Fruit fly (Drosophila melanogaster) whole organism: Measurements from ENCODE around the gene Nprl2.

Experiments
- Dll ChIP-seq: fragments of >200 bp; optimal IDR thresholded peaks from 2 replicates; lab custom pipeline; 2017
- EcR ChIP-seq, 2 experiments: fragments of >200 bp; optimal IDR thresholded peaks; 2 replicates each; lab custom pipeline; 2017; ENCODE audit warnings: missing biosample characterization in 2 of 2, missing genetic modification characterization in 2 of 2, missing genetic modification reagents in 2 of 2
- usp ChIP-seq: fragments of >200 bp; optimal IDR thresholded peaks from 2 replicates; lab custom pipeline; 2017; ENCODE audit warnings: missing biosample characterization, missing genetic modification characterization, mixed read lengths

DNA sequence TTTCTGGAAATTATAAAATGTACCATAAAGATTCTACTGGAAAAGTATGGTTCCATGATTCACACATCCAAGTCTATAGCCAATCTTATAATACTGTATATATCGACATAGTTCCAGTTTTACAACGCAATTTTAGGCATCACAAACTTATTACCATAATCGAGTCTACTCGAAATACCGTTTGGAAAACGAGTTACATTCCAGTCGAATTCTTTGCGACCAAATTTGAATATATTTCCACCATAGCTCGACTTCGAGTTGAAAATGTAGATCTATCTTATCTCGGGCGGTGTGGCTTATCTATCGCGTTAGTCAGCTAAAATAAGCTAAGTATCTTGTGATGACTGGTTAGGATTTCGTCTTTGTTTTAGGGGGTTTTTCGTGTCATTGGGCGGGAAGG, 25.7 kb upstream of the Nprl2 start:
- TF ChIP-seq EcR (GFP tag; optimal IDR thresholded peaks at IDR 0.05; lab: Kevin White, UChicago) (no peak), Dll (lab: Kevin White, UChicago) (no peak), usp (GFP tag; lab: Kevin White, UChicago) (no peak)
